Worm (Caenorhabditis elegans): Measurements from ENCODE around the gene set-6.

The set-6 gene

DNA sequence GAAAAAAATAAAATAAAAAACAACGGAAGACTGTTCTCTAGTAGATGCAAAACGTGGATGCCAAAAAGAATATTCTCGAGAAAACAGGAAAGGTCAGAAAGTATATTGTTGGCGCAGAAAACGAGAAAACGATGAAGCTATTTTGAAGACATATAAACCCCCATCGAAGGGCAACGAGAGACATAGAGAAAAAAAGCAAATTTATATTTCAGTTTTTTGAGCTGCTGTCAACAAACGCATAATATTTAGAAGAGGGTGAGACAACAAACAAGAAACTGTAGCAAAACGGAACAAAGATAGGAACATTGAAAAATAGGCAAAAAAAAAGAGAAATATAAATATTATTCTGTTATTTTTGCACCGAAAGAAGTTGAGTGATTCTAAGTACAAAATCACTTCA, 17.8 kb upstream of the set-6 start:
- TF ChIP-seq dao-5 (tag; optimal IDR thresholded peaks at IDR 0.05) (no peak), W03F9.2 (tag; optimal IDR thresholded peaks at IDR 0.05) (no peak), him-1 (tag; optimal IDR thresholded peaks at IDR 0.05) (no peak)

ce11 chrX:11987900-11988364, 13.5 kb upstream of the set-6 start, which contains the start of gene C49F5.6:
Gene C49F5.6, plus strand, starts transcription at chrX:11988314.
- no peak for TF ChIP-seq dao-5 (tag; optimal IDR thresholded peaks at IDR 0.05)
- TF ChIP-seq him-1 (tag; optimal IDR thresholded peaks at IDR 0.05), result no peak
- TF ChIP-seq W03F9.2 (tag; optimal IDR thresholded peaks at IDR 0.05), result no peak

ce11 chrX:11985887-11986286, 11.4 kb upstream of the set-6 start, which contains the start of gene C49F5.5:
Gene C49F5.5, plus strand, starts transcription at chrX:11986187.
- TF ChIP-seq him-1 (tag; optimal IDR thresholded peaks at IDR 0.05), result no peak
- no peak for TF ChIP-seq dao-5 (tag; optimal IDR thresholded peaks at IDR 0.05)
- no peak for TF ChIP-seq W03F9.2 (tag; optimal IDR thresholded peaks at IDR 0.05)

DNA sequence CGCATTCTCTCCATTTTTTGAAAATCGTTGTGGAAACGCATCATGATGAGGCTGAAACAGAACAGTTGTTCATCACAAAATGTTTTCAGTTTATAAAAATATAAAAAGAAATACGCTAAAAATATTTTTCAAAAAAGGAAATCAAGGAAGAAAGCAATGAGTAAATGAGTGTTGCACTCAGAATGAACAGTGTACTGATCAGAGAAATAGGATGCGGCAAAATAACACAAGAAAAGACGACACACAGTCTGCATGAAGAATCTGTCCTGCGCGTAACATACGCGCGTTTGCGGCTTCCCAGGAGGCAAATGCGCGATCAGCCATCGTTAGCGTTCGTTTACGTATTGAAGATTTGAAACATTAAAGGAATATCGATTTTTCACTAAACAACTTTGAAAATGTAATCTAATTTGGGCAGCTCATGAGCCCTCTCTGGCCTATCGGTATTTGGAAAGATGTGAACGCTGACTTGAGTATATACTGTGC, 9.1 kb upstream of the set-6 start, which contains the start of gene C49F5.3:
Gene C49F5.3 (minus strand): TSS at position 51 of the 486 bp plus-strand sequence.
- TF ChIP-seq W03F9.2 (tag; optimal IDR thresholded peaks at IDR 0.05) (no peak), dao-5 (tag; optimal IDR thresholded peaks at IDR 0.05) (no peak)

- no peak for TF ChIP-seq W03F9.2 (tag; optimal IDR thresholded peaks at IDR 0.05)
- no peak for TF ChIP-seq him-1 (tag; optimal IDR thresholded peaks at IDR 0.05)
- no peak for TF ChIP-seq dao-5 (tag; optimal IDR thresholded peaks at IDR 0.05)
Observed at ce11 chrX:11982065-11982464, 7.6 kb upstream of the set-6 start, which contains the start of gene nhr-167. Gene nhr-167, minus strand, starts transcription at chrX:11982085.

DNA sequence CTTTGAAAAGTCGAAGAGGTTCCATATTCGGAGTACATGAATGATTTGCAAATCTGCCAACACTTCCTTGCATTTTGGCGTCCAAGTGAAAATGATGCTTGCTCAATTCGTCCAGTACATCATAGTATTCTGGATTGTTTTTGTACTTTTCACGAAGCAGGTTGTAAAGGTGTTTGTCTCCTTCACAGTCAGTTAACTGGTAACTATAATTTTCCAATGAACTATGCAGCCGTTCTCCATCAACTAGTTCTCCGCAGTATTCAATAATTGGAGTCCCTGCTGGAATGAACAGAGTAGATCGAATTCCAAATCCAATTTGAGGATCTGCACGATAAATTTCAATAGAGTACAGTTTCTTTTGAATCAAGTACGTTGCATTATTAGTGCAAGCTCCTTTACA, 3.2 kb downstream of the set-6 start:
- TF ChIP-seq him-1 (tag; optimal IDR thresholded peaks at IDR 0.05) (no peak), dao-5 (tag; optimal IDR thresholded peaks at IDR 0.05) (no peak), W03F9.2 (tag; optimal IDR thresholded peaks at IDR 0.05) (no peak)

ce11 chrX:11969554-11969953, 4.9 kb downstream of the set-6 start:
- no peak for TF ChIP-seq dao-5 (tag; optimal IDR thresholded peaks at IDR 0.05)
- no peak for TF ChIP-seq him-1 (tag; optimal IDR thresholded peaks at IDR 0.05)
- no peak for TF ChIP-seq W03F9.2 (tag; optimal IDR thresholded peaks at IDR 0.05)

DNA sequence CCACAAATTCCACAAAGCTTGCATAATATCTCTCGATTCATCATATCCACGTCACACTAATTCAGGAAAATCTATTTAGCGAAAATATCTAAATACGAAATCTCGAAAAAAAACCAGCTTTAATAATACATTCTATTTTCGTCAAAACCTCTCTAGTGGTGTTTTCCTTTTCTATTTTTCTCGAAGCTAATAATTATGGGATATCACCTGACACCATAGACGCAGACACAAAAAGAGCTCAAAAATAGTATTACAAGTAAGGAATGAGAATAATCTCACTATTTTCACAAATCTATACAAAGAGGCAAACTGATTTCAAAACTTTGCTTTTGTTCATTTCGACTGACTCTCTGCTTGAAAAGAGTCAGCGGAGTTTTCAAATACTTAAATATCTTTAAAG, 5.4 kb downstream of the set-6 start:
- TF ChIP-seq W03F9.2 (tag; optimal IDR thresholded peaks at IDR 0.05) (no peak), him-1 (tag; optimal IDR thresholded peaks at IDR 0.05) (no peak)

- TF ChIP-seq him-1 (tag; optimal IDR thresholded peaks at IDR 0.05) (no peak), W03F9.2 (tag; optimal IDR thresholded peaks at IDR 0.05) (no peak)
Observed at ce11 chrX:11968024-11968598, 6.4 kb downstream of the set-6 start.

DNA sequence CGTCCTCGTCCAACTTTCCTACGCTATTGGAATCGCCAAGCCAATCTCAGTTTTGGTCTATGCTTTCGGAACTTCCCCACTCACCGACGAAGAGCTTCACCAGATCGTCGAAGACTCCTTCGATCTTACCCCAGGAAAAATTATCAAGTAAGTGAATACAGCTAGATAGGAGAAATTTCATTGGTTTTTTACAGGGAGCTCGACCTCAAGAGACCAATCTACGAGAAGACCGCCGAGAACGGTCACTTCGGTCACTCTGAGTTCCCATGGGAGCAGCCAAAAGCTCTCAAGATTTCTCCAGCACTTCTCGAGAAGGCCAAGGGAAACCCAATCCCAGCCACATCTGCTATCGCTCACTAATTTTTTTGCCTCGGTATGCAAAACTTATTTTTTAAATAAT, 7.4 kb downstream of the set-6 start:
- TF ChIP-seq W03F9.2 (tag; optimal IDR thresholded peaks at IDR 0.05) (no peak), him-1 (tag; optimal IDR thresholded peaks at IDR 0.05) (no peak), dao-5 (tag; optimal IDR thresholded peaks at IDR 0.05) (no peak)

DNA sequence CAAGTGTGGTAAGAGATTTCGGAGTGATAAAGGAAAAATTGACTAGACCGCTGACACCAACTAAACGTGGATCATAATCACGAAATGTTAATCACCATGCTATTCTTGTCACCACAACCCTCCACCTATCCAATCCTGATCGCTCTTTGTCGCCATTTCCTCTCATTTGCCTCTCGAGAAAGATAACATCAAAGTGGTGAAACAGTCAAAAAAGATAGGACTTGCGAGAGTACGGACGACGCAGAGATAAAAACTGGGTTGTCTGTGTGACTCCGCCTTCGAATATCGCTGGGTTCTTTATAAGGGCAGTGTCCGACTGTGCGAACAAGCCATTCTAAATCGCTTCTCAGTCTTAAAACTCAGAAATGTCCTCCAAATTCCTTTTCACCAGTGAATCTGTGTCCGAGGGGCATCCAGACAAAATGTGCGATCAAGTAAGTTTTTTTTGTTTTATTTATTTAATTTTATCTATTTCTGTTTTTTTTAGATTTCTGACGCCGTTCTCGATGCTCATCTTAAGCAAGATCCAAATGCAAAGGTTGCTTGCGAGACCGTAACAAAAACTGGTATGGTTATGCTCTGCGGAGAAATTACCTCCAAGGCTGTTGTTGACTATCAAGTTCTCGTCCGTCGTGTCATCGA, 8.7 kb downstream of the set-6 start, which contains the start of gene sams-1:
Gene sams-1 (plus strand): TSS at position 300 of the 642 bp plus-strand sequence.
- TF ChIP-seq dao-5 (tag; optimal IDR thresholded peaks at IDR 0.05) (no peak), W03F9.2 (tag; optimal IDR thresholded peaks at IDR 0.05) (no peak), him-1 (tag; optimal IDR thresholded peaks at IDR 0.05) (no peak)

DNA sequence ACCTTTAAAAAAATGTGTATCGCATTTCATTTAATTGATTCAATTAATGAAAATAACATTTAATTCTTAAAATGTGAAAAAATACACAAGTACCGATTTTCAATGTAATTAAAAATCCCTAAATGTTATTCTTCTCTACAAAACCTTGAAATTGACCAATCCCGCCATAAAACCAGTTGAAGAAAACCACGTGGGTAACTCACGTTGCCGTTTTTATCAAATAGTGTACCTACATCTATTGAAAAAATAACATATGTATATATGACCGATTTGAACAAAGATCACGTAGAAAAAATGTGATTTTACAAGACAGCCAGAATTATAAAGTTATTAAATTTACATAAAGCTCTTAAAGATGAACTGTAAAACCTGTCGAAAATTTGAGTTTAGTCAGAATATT, 9.3 kb downstream of the set-6 start:
- no peak for TF ChIP-seq him-1 (tag; optimal IDR thresholded peaks at IDR 0.05)
- TF ChIP-seq dao-5 (tag; optimal IDR thresholded peaks at IDR 0.05), result no peak

- no peak for TF ChIP-seq dao-5 (tag; optimal IDR thresholded peaks at IDR 0.05)
- TF ChIP-seq him-1 (tag; optimal IDR thresholded peaks at IDR 0.05), result no peak
- no peak for TF ChIP-seq W03F9.2 (tag; optimal IDR thresholded peaks at IDR 0.05)
Observed at ce11 chrX:11964555-11964954, 9.9 kb downstream of the set-6 start.

- TF ChIP-seq W03F9.2 (tag; optimal IDR thresholded peaks at IDR 0.05), result no peak
- no peak for TF ChIP-seq dao-5 (tag; optimal IDR thresholded peaks at IDR 0.05)
- TF ChIP-seq him-1 (tag; optimal IDR thresholded peaks at IDR 0.05), result no peak
Observed at ce11 chrX:11963659-11964058, 10.8 kb downstream of the set-6 start.
